Comparison of ENCODE assay signal across 1 fruit fly cellular context in the genomic region with DNA sequence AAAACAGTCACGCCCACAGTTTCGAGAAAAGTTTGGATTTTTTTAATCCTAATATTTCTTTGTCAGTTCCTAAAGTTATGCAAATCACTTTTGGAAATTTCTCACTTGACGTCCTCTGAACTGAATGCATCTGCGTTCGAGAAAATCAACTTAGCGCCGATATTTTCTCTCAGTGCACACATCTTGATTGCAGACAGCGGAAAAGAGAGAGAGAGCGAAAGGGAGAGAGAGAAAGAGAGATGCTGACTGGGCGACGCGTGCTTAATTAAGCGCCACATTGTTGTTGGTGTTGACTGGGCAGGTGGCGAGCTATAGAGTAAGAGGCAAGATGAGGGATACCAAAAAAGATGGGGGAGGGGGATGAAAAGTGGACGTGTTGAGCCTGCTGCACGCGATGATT.
A peak's percentile ranks its signal among the peaks of the same experiment; 100 is the strongest.
TF ChIP-seq lines count a peak whose summit lies in the region.

No protein-coding gene starts in this region.

TF ChIP-seq in whole organism, embryonic, 481 proteins besides CTCF, POLR2A, EP300 and RAD21 (continued from another document and continues in another):
- TF ChIP-seq C15 (GFP tag; IDR thresholded peaks at IDR 0.05; lab: Robert Waterston, UW) (no peak), CG11247 (GFP tag; IDR thresholded peaks at IDR 0.05; lab: Robert Waterston, UW) (no peak), bab2 (GFP tag; optimal IDR thresholded peaks at IDR 0.05; lab: Kevin White, UChicago) (peak; percentile 32), CG8089 (GFP tag; optimal IDR thresholded peaks at IDR 0.05; lab: Kevin White, UChicago) (peak; percentile 53), HLH3B (GFP tag; IDR thresholded peaks at IDR 0.05; lab: Robert Waterston, UW) (peak; percentile 32; the same call in 1 of the 2 replicates), CG12659 (GFP tag; optimal IDR thresholded peaks at IDR 0.05; lab: Kevin White, UChicago) (peak; percentile 42), mam (GFP tag; optimal IDR thresholded peaks at IDR 0.05; lab: Kevin White, UChicago) (peak; percentile 24), zfh2 (GFP tag; optimal IDR thresholded peaks at IDR 0.05; lab: Kevin White, UChicago) (peak; percentile 36), Asciz (GFP tag; optimal IDR thresholded peaks at IDR 0.05; lab: Kevin White, UChicago) (peak; percentile 10), repo (GFP tag; optimal IDR thresholded peaks at IDR 0.05; lab: Kevin White, UChicago) (peak; percentile 40), CG3407 (GFP tag; optimal IDR thresholded peaks at IDR 0.05; lab: Kevin White, UChicago) (peak; percentile 35), Meics (GFP tag; optimal IDR thresholded peaks at IDR 0.05; lab: Kevin White, UChicago) (peak; percentile 44), CG15073 (GFP tag; optimal IDR thresholded peaks at IDR 0.05; lab: Kevin White, UChicago) (no peak), Pdp1 (GFP tag; optimal IDR thresholded peaks at IDR 0.05; lab: Kevin White, UChicago) (peak; percentile 37 to 48), BEAF-32 (GFP tag; optimal IDR thresholded peaks at IDR 0.05; lab: Kevin White, UChicago) (no peak), Bdp1 (GFP tag; optimal IDR thresholded peaks at IDR 0.05; lab: Kevin White, UChicago) (peak; percentile 34), ewg (GFP tag; optimal IDR thresholded peaks at IDR 0.05; lab: Kevin White, UChicago) (peak; percentile 30), CG16779 (GFP tag; IDR thresholded peaks at IDR 0.05; lab: Robert Waterston, UW) (no peak), CG11398 (GFP tag; optimal IDR thresholded peaks at IDR 0.05; lab: Kevin White, UChicago) (peak; percentile 45), btn (GFP tag; optimal IDR thresholded peaks at IDR 0.05; lab: Kevin White, UChicago) (no peak), nerfin-1 (tag; optimal IDR thresholded peaks at IDR 0.05; lab: Kevin White, UChicago) (peak; percentile 21), Rx (GFP tag; IDR thresholded peaks at IDR 0.05; lab: Robert Waterston, UW) (no peak; the same call in 1 of the 2 replicates), Stat92E (GFP tag; optimal IDR thresholded peaks at IDR 0.05; lab: Kevin White, UChicago) (no peak), CG10431 (GFP tag; optimal IDR thresholded peaks at IDR 0.05; lab: Kevin White, UChicago) (no peak), ap (GFP tag; IDR thresholded peaks at IDR 0.05; lab: Robert Waterston, UW) (0 out of 2 replicates have a peak, but pooled peaks have one; percentile 37), hb (GFP tag; IDR thresholded peaks at IDR 0.05; lab: Robert Waterston, UW; ENCODE audit: partially characterized antibody) (no peak), hkb (optimal IDR thresholded peaks at IDR 0.05; lab: Kevin White, UChicago) (no peak), hkb (GFP tag; IDR thresholded peaks at IDR 0.05; lab: Robert Waterston, UW) (peak; percentile 69), CG7987 (GFP tag; optimal IDR thresholded peaks at IDR 0.05; lab: Kevin White, UChicago) (no peak), Hr78 (GFP tag; optimal IDR thresholded peaks at IDR 0.05; lab: Kevin White, UChicago) (no peak), CG15601 (tag; optimal IDR thresholded peaks at IDR 0.05; lab: Kevin White, UChicago) (peak; percentile 29), CG43689 (GFP tag; IDR thresholded peaks at IDR 0.05; lab: Robert Waterston, UW) (no peak), CG12071 (GFP tag; optimal IDR thresholded peaks at IDR 0.05; lab: Kevin White, UChicago) (peak; percentile 47), Oaz (GFP tag; IDR thresholded peaks at IDR 0.05; lab: Robert Waterston, UW) (no peak), CG1603 (tag; optimal IDR thresholded peaks at IDR 0.05; lab: Kevin White, UChicago) (peak; percentile 68), dmrt99B (tag; optimal IDR thresholded peaks at IDR 0.05; lab: Kevin White, UChicago) (peak; percentile 65), Atf6 (GFP tag; IDR thresholded peaks at IDR 0.05; lab: Robert Waterston, UW) (0 out of 2 replicates have a peak, but pooled peaks have one; percentile 18), schlank (tag; optimal IDR thresholded peaks at IDR 0.05; lab: Kevin White, UChicago) (no peak), disco-r (GFP tag; optimal IDR thresholded peaks at IDR 0.05; lab: Kevin White, UChicago) (no peak), grn (GFP tag; optimal IDR thresholded peaks at IDR 0.05; lab: Kevin White, UChicago) (peak; percentile 54), CG12104 (GFP tag; optimal IDR thresholded peaks at IDR 0.05; lab: Kevin White, UChicago) (peak; percentile 0), CG6689 (GFP tag; IDR thresholded peaks at IDR 0.05; lab: Robert Waterston, UW) (peak; percentile 23; the same call in 1 of the 2 replicates), CG17359 (tag; optimal IDR thresholded peaks at IDR 0.05; lab: Kevin White, UChicago) (peak; percentile 68), nmo (GFP tag; optimal IDR thresholded peaks at IDR 0.05; lab: Kevin White, UChicago) (peak; percentile 49), vvl (GFP tag; IDR thresholded peaks at IDR 0.05; lab: Robert Waterston, UW) (peak; percentile 61), tio (GFP tag; optimal IDR thresholded peaks at IDR 0.05; lab: Kevin White, UChicago) (peak; percentile 41), E2f1 (GFP tag; IDR thresholded peaks at IDR 0.05; lab: Robert Waterston, UW) (no peak), CG13424 (tag; optimal IDR thresholded peaks at IDR 0.05; lab: Kevin White, UChicago) (peak; percentile 54), Dek (tag; optimal IDR thresholded peaks at IDR 0.05; lab: Kevin White, UChicago) (peak; percentile 0), Xbp1 (GFP tag; optimal IDR thresholded peaks at IDR 0.05; lab: Kevin White, UChicago) (peak; percentile 61), CG12219 (GFP tag; optimal IDR thresholded peaks at IDR 0.05; lab: Kevin White, UChicago) (no peak), fru (optimal IDR thresholded peaks at IDR 0.05; lab: Kevin White, UChicago) (no peak), mld (GFP tag; IDR thresholded peaks at IDR 0.05; lab: Robert Waterston, UW; ENCODE audit: partially characterized antibody) (no peak), NFAT (GFP tag; IDR thresholded peaks at IDR 0.05; lab: Robert Waterston, UW) (no peak), CG7556 (GFP tag; optimal IDR thresholded peaks at IDR 0.05; lab: Kevin White, UChicago) (peak; percentile 35), fd64A (GFP tag; optimal IDR thresholded peaks at IDR 0.05; lab: Kevin White, UChicago) (peak; percentile 25), sob (GFP tag; IDR thresholded peaks at IDR 0.05; lab: Robert Waterston, UW) (no peak), ara (GFP tag; IDR thresholded peaks at IDR 0.05; lab: Robert Waterston, UW) (0 out of 2 replicates have a peak, but pooled peaks have one; percentile 8), CG4820 (GFP tag; optimal IDR thresholded peaks at IDR 0.05; lab: Kevin White, UChicago) (peak; percentile 20), CG14014 (GFP tag; IDR thresholded peaks at IDR 0.05; lab: Robert Waterston, UW) (0 out of 2 replicates have a peak, but pooled peaks have one; percentile 37), fd3F (GFP tag; optimal IDR thresholded peaks at IDR 0.05; lab: Kevin White, UChicago) (peak; percentile 33), sd (tag; optimal IDR thresholded peaks at IDR 0.05; lab: Kevin White, UChicago) (peak; percentile 5), pum (GFP tag; optimal IDR thresholded peaks at IDR 0.05; lab: Kevin White, UChicago) (peak; percentile 54), Ada2b (GFP tag; IDR thresholded peaks at IDR 0.05; lab: Robert Waterston, UW) (peak; percentile 40; the same call in 1 of the 2 replicates), bsh (GFP tag; optimal IDR thresholded peaks at IDR 0.05; lab: Kevin White, UChicago) (peak in 1 of 2 experiments; percentile 65), eyg (GFP tag; optimal IDR thresholded peaks at IDR 0.05; lab: Kevin White, UChicago) (no peak), CG9437 (GFP tag; optimal IDR thresholded peaks at IDR 0.05; lab: Kevin White, UChicago) (peak; percentile 48), CG17568 (GFP tag; optimal IDR thresholded peaks at IDR 0.05; lab: Kevin White, UChicago) (no peak), CG16815 (GFP tag; optimal IDR thresholded peaks at IDR 0.05; lab: Kevin White, UChicago) (peak; percentile 21), CoRest (tag; optimal IDR thresholded peaks at IDR 0.05; lab: Kevin White, UChicago) (peak; percentile 57), CG18262 (tag; optimal IDR thresholded peaks at IDR 0.05; lab: Kevin White, UChicago) (peak; percentile 72), Camta (GFP tag; optimal IDR thresholded peaks at IDR 0.05; lab: Kevin White, UChicago) (peak; percentile 1), ems (GFP tag; optimal IDR thresholded peaks at IDR 0.05; lab: Kevin White, UChicago) (peak; percentile 11), Tbp (GFP tag; optimal IDR thresholded peaks at IDR 0.05; lab: Kevin White, UChicago) (no peak), vfl (GFP tag; optimal IDR thresholded peaks at IDR 0.05; lab: Kevin White, UChicago) (peak; percentile 20), tx (GFP tag; optimal IDR thresholded peaks at IDR 0.05; lab: Kevin White, UChicago) (peak; percentile 21), CG10565 (GFP tag; optimal IDR thresholded peaks at IDR 0.05; lab: Kevin White, UChicago) (no peak), chm (GFP tag; IDR thresholded peaks at IDR 0.05; lab: Robert Waterston, UW) (peak; percentile 74), CG12155 (GFP tag; optimal IDR thresholded peaks at IDR 0.05; lab: Kevin White, UChicago) (peak; percentile 27), CG10462 (GFP tag; optimal IDR thresholded peaks at IDR 0.05; lab: Kevin White, UChicago) (no peak), Sox100B (GFP tag; optimal IDR thresholded peaks at IDR 0.05; lab: Kevin White, UChicago) (no peak), CG33557 (GFP tag; optimal IDR thresholded peaks at IDR 0.05; lab: Kevin White, UChicago) (peak; percentile 16), stc (GFP tag; IDR thresholded peaks at IDR 0.05; lab: Robert Waterston, UW) (peak; percentile 43; the same call in 1 of the 2 replicates), CG6254 (GFP tag; optimal IDR thresholded peaks at IDR 0.05; lab: Kevin White, UChicago) (peak; percentile 34), dimm (GFP tag; IDR thresholded peaks at IDR 0.05; lab: Robert Waterston, UW) (no peak), pb (GFP tag; optimal IDR thresholded peaks at IDR 0.05; lab: Kevin White, UChicago) (peak; percentile 36), da (GFP tag; optimal IDR thresholded peaks at IDR 0.05; lab: Kevin White, UChicago) (peak; percentile 35), CG10366 (GFP tag; IDR thresholded peaks at IDR 0.05; lab: Robert Waterston, UW) (peak; percentile 67), D (optimal IDR thresholded peaks at IDR 0.05; lab: Kevin White, UChicago) (no peak), D (GFP tag; optimal IDR thresholded peaks at IDR 0.05; lab: Kevin White, UChicago) (peak; percentile 60), MTF-1 (GFP tag; optimal IDR thresholded peaks at IDR 0.05; lab: Kevin White, UChicago; ENCODE audit: borderline replicate concordance) (peak; percentile 35), ash1 (GFP tag; optimal IDR thresholded peaks at IDR 0.05; lab: Kevin White, UChicago) (no peak), Ets65A (GFP tag; lab: Kevin White, UChicago) (peak; percentile 89), sisA (GFP tag; IDR thresholded peaks at IDR 0.05; lab: Robert Waterston, UW) (peak; percentile 56), hbn (GFP tag; IDR thresholded peaks at IDR 0.05; lab: Robert Waterston, UW; ENCODE audit: partially characterized antibody) (no peak), Hmx (GFP tag; optimal IDR thresholded peaks at IDR 0.05; lab: Kevin White, UChicago) (no peak), Hmr (GFP tag; optimal IDR thresholded peaks at IDR 0.05; lab: Kevin White, UChicago) (peak; percentile 2), CG3065 (GFP tag; optimal IDR thresholded peaks at IDR 0.05; lab: Kevin White, UChicago) (peak; percentile 29), cas (GFP tag; IDR thresholded peaks at IDR 0.05; lab: Robert Waterston, UW) (no peak), seq (GFP tag; IDR thresholded peaks at IDR 0.05; lab: Robert Waterston, UW) (no peak), sens-2 (GFP tag; IDR thresholded peaks at IDR 0.05; lab: Robert Waterston, UW) (peak; percentile 44; the same call in 1 of the 2 replicates), CG4360 (GFP tag; IDR thresholded peaks at IDR 0.05; lab: Robert Waterston, UW) (peak; percentile 64; the same call in 1 of the 2 replicates), CG2678 (tag; optimal IDR thresholded peaks at IDR 0.05; lab: Kevin White, UChicago) (peak; percentile 60), danr (GFP tag; IDR thresholded peaks at IDR 0.05; lab: Robert Waterston, UW) (no peak), CG11093 (GFP tag; IDR thresholded peaks at IDR 0.05; lab: Robert Waterston, UW) (no peak), CG13296 (GFP tag; optimal IDR thresholded peaks at IDR 0.05; lab: Kevin White, UChicago) (no peak), CG10979 (tag; optimal IDR thresholded peaks at IDR 0.05; lab: Kevin White, UChicago) (peak; percentile 62), CG14710 (tag; optimal IDR thresholded peaks at IDR 0.05; lab: Kevin White, UChicago) (peak; percentile 45), CG11695 (GFP tag; IDR thresholded peaks at IDR 0.05; lab: Robert Waterston, UW) (peak; percentile 53; the same call in 1 of the 3 replicates), aop (GFP tag; IDR thresholded peaks at IDR 0.05; lab: Robert Waterston, UW) (no peak), CG7357 (GFP tag; IDR thresholded peaks at IDR 0.05; lab: Robert Waterston, UW) (0 out of 3 replicates have a peak, but pooled peaks have one; percentile 28), Mrtf (GFP tag; IDR thresholded peaks at IDR 0.05; lab: Robert Waterston, UW) (0 out of 3 replicates have a peak, but pooled peaks have one; percentile 47), lmd (GFP tag; IDR thresholded peaks at IDR 0.05; lab: Robert Waterston, UW) (peak; percentile 52), CG12391 (tag; optimal IDR thresholded peaks at IDR 0.05; lab: Kevin White, UChicago) (peak; percentile 57), p53 (GFP tag; optimal IDR thresholded peaks at IDR 0.05; lab: Kevin White, UChicago) (no peak), rib (GFP tag; IDR thresholded peaks at IDR 0.05; lab: Robert Waterston, UW) (no peak), CG2712 (tag; optimal IDR thresholded peaks at IDR 0.05; lab: Kevin White, UChicago) (peak; percentile 58), CG12744 (GFP tag; optimal IDR thresholded peaks at IDR 0.05; lab: Kevin White, UChicago) (peak; percentile 5), CG9817 (tag; optimal IDR thresholded peaks at IDR 0.05; lab: Kevin White, UChicago) (no peak), lilli (GFP tag; optimal IDR thresholded peaks at IDR 0.05; lab: Kevin White, UChicago) (peak; percentile 17), her (GFP tag; optimal IDR thresholded peaks at IDR 0.05; lab: Kevin White, UChicago) (peak; percentile 54), MBD-R2 (GFP tag; IDR thresholded peaks at IDR 0.05; lab: Robert Waterston, UW) (no peak), row (GFP tag; IDR thresholded peaks at IDR 0.05; lab: Robert Waterston, UW) (peak; percentile 61), CG2116 (GFP tag; optimal IDR thresholded peaks at IDR 0.05; lab: Kevin White, UChicago) (no peak), Lhr (GFP tag; optimal IDR thresholded peaks at IDR 0.05; lab: Kevin White, UChicago) (no peak), sc (optimal IDR thresholded peaks at IDR 0.05; lab: Kevin White, UChicago) (no peak), sc (GFP tag; optimal IDR thresholded peaks at IDR 0.05; lab: Kevin White, UChicago) (peak; percentile 20)
